Worm (Caenorhabditis elegans): ENCODE results near the gene C18A11.4.

The C18A11.4 gene

ce11 chrX:8048637-8049036 lies 3.3 kb downstream of the C18A11.4 start:
- TF ChIP-seq pha-4 (tag; optimal IDR thresholded peaks at IDR 0.05) (no peak), flh-1 (GFP tag; optimal IDR thresholded peaks at IDR 0.05) (no peak), unc-120 (tag; optimal IDR thresholded peaks at IDR 0.05; ENCODE audit: poor library complexity, severe bottlenecking) (no peak), ztf-11 (tag; optimal IDR thresholded peaks at IDR 0.05) (no peak), unc-62 (GFP tag; optimal IDR thresholded peaks at IDR 0.05) (no peak), nhr-237 (tag; optimal IDR thresholded peaks at IDR 0.05) (no peak), ham-2 (GFP tag; optimal IDR thresholded peaks at IDR 0.05) (no peak), hlh-1 (tag; optimal IDR thresholded peaks at IDR 0.05) (no peak), ces-1 (GFP tag; optimal IDR thresholded peaks at IDR 0.05) (no peak), sem-2 (GFP tag; optimal IDR thresholded peaks at IDR 0.05) (no peak), sptf-1 (tag; optimal IDR thresholded peaks at IDR 0.05) (no peak), drap-1 (GFP tag; optimal IDR thresholded peaks at IDR 0.05) (no peak), ceh-43 (GFP tag; optimal IDR thresholded peaks at IDR 0.05) (no peak), ceh-39 (tag; optimal IDR thresholded peaks at IDR 0.05) (no peak), nhr-12 (tag; optimal IDR thresholded peaks at IDR 0.05) (no peak), ceh-83 (GFP tag; optimal IDR thresholded peaks at IDR 0.05) (no peak), tbx-8 (GFP tag; optimal IDR thresholded peaks at IDR 0.05) (no peak), nhr-2 (tag; optimal IDR thresholded peaks at IDR 0.05) (no peak)

ce11 chrX:8052055-8052454 lies 6.7 kb downstream of the C18A11.4 start:
- TF ChIP-seq nhr-28 (tag; optimal IDR thresholded peaks at IDR 0.05) (no peak), unc-39 (tag; optimal IDR thresholded peaks at IDR 0.05) (no peak), sem-2 (GFP tag; optimal IDR thresholded peaks at IDR 0.05) (no peak), ceh-39 (tag; optimal IDR thresholded peaks at IDR 0.05) (no peak), nhr-2 (tag; optimal IDR thresholded peaks at IDR 0.05) (no peak), elt-3 (tag; optimal IDR thresholded peaks at IDR 0.05) (no peak), ceh-83 (GFP tag; optimal IDR thresholded peaks at IDR 0.05) (no peak), ztf-11 (tag; optimal IDR thresholded peaks at IDR 0.05) (no peak), nhr-237 (tag; optimal IDR thresholded peaks at IDR 0.05) (no peak), tbx-8 (GFP tag; optimal IDR thresholded peaks at IDR 0.05) (no peak), hlh-1 (tag; optimal IDR thresholded peaks at IDR 0.05) (peak; percentile 82), mls-2 (tag; optimal IDR thresholded peaks at IDR 0.05) (no peak), lin-32 (GFP tag; optimal IDR thresholded peaks at IDR 0.05) (no peak), M03D4.4 (tag; optimal IDR thresholded peaks at IDR 0.05) (no peak), unc-120 (tag; optimal IDR thresholded peaks at IDR 0.05; ENCODE audit: poor library complexity, severe bottlenecking) (peak; percentile 76), snpc-4 (tag; optimal IDR thresholded peaks at IDR 0.05) (no peak), unc-62 (GFP tag; optimal IDR thresholded peaks at IDR 0.05) (peak; percentile 63), ceh-43 (GFP tag; optimal IDR thresholded peaks at IDR 0.05) (no peak), lsy-2 (tag; optimal IDR thresholded peaks at IDR 0.05) (no peak), ham-2 (GFP tag; optimal IDR thresholded peaks at IDR 0.05) (no peak), nhr-76 (tag; optimal IDR thresholded peaks at IDR 0.05) (no peak), nhr-12 (tag; optimal IDR thresholded peaks at IDR 0.05) (no peak), ces-1 (GFP tag; optimal IDR thresholded peaks at IDR 0.05) (no peak), cnd-1 (tag; optimal IDR thresholded peaks at IDR 0.05) (peak; percentile 12), zip-8 (tag; optimal IDR thresholded peaks at IDR 0.05) (no peak)

ce11 chrX:8053008-8053441 lies 7.7 kb downstream of the C18A11.4 start:
- TF ChIP-seq nhr-237 (tag; optimal IDR thresholded peaks at IDR 0.05) (no peak), hlh-1 (tag; optimal IDR thresholded peaks at IDR 0.05) (peak; percentile 80), mab-5 (tag; optimal IDR thresholded peaks at IDR 0.05) (peak; percentile 26), sptf-1 (tag; optimal IDR thresholded peaks at IDR 0.05) (peak; percentile 15), nhr-76 (tag; optimal IDR thresholded peaks at IDR 0.05) (no peak), unc-62 (GFP tag; optimal IDR thresholded peaks at IDR 0.05) (peak; percentile 96), unc-120 (tag; optimal IDR thresholded peaks at IDR 0.05; ENCODE audit: poor library complexity, severe bottlenecking) (peak; percentile 87), lin-32 (GFP tag; optimal IDR thresholded peaks at IDR 0.05) (no peak)

- TF ChIP-seq cnd-1 (tag; optimal IDR thresholded peaks at IDR 0.05) (no peak), pha-4 (tag; optimal IDR thresholded peaks at IDR 0.05) (no peak), unc-62 (GFP tag; optimal IDR thresholded peaks at IDR 0.05) (peak; percentile 71), unc-39 (tag; optimal IDR thresholded peaks at IDR 0.05) (no peak), hlh-1 (tag; optimal IDR thresholded peaks at IDR 0.05) (peak; percentile 88), blmp-1 (tag; optimal IDR thresholded peaks at IDR 0.05) (no peak), nhr-76 (tag; optimal IDR thresholded peaks at IDR 0.05) (no peak), sptf-1 (tag; optimal IDR thresholded peaks at IDR 0.05) (no peak), unc-120 (tag; optimal IDR thresholded peaks at IDR 0.05; ENCODE audit: poor library complexity, severe bottlenecking) (peak; percentile 87), mab-5 (tag; optimal IDR thresholded peaks at IDR 0.05) (no peak), ztf-11 (tag; optimal IDR thresholded peaks at IDR 0.05) (no peak), lsy-2 (tag; optimal IDR thresholded peaks at IDR 0.05) (no peak), sem-2 (GFP tag; optimal IDR thresholded peaks at IDR 0.05) (no peak)
These were observed 9.2 kb downstream of the C18A11.4 start for ce11 chrX:8054478-8054877.
